Worm (Caenorhabditis elegans): ENCODE data around the gene spv-1.

ce11 chrII:7900190-7900672 lies 28.3 kb downstream of the spv-1 start, which contains the start of gene rev-1:
- TF ChIP-seq ceh-16 (tag; optimal IDR thresholded peaks at IDR 0.05) (no peak), nhr-67 (tag; optimal IDR thresholded peaks at IDR 0.05) (no peak), sea-2 (GFP tag; optimal IDR thresholded peaks at IDR 0.05) (no peak), ama-1 (optimal IDR thresholded peaks at IDR 0.05) (no peak), nhr-28 (tag; optimal IDR thresholded peaks at IDR 0.05) (no peak), ceh-28 (tag; optimal IDR thresholded peaks at IDR 0.05) (no peak), pha-4 (tag; optimal IDR thresholded peaks at IDR 0.05) (no peak), elt-3 (tag; optimal IDR thresholded peaks at IDR 0.05) (no peak), tbx-2 (tag; optimal IDR thresholded peaks at IDR 0.05) (no peak)

Data from whole organism, L3 larva.